Fruit fly (Drosophila melanogaster) Kc167 (cell line): ENCODE results near the gene TTLL4A.

Experiments
- Sin3A ChIP-seq: fragments of >200 bp; optimal IDR thresholded peaks from 2 replicates; lab custom pipeline; 2018; ENCODE audit warnings: missing external identifiers
- h ChIP-seq: fragments of >200 bp; optimal IDR thresholded peaks from 3 replicates; lab custom pipeline; 2018; ENCODE audit warnings: missing external identifiers
- psq ChIP-seq: fragments of >200 bp; optimal IDR thresholded peaks from 2 replicates; lab custom pipeline; 2017; ENCODE audit warnings: missing external identifiers

DNA sequence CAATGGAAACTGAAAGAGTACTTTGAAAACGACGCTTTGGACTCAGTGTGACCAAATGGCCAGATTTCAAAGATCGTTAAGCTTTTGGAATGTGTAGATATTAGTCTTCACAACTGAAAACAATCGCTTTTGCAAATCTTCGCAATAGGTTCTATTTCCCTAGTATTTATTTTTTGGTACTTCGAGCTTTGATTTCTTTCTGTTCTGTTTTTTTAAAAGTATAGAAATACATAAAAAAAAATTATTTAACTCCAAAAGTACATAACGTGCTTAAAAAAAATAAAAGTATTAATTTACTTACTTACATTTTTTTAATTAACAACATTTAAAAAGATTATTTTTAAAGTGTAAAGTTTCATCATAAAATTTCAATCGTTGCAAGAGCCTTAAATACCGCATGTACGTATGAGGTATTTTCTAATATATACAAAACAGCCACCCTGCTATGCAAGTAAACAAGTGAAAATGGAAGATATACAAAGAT, 1.8 kb upstream of the TTLL4A start, which contains the start of the genes piwi and CG12253:
- TF ChIP-seq h (lab: Kevin White, UChicago) (no peak), Sin3A (lab: Kevin White, UChicago) (no peak), psq (no peak)
